Worm (Caenorhabditis elegans) whole organism, mixed stage, embryonic: Measurements from ENCODE around the gene rpt-4.

ENCODE experiments used
- ceh-83 ChIP-seq: fragments of 200-800 bp; sonication (Bioruptor generic); optimal IDR thresholded peaks from 2 replicates; lab custom pipeline; 2018; ENCODE audit warnings: mild to moderate bottlenecking, missing genetic modification characterization, missing compliant biosample characterization
- elt-3 ChIP-seq: fragments of 150-350 bp; optimal IDR thresholded peaks from 2 replicates; lab custom pipeline; 2014; ENCODE audit warnings: missing biosample characterization, missing genetic modification characterization
- nhr-237 ChIP-seq: fragments of 150-350 bp; optimal IDR thresholded peaks from 2 replicates; lab custom pipeline; 2014; ENCODE audit warnings: missing biosample characterization, missing genetic modification characterization
- snpc-4 ChIP-seq: fragments of 150-350 bp; optimal IDR thresholded peaks from 2 replicates; lab custom pipeline; 2014; ENCODE audit warnings: missing biosample characterization, missing genetic modification characterization
- tbx-8 ChIP-seq: fragments of 200-800 bp; sonication (Bioruptor generic); optimal IDR thresholded peaks from 2 replicates; lab custom pipeline; 2018; ENCODE audit warnings: mild to moderate bottlenecking, missing genetic modification characterization, moderate library complexity, missing compliant biosample characterization
- unc-120 ChIP-seq: sonication (generic microtip); optimal IDR thresholded peaks from 2 replicates; lab custom pipeline; 2017; ENCODE audit warnings: missing genetic modification characterization, missing compliant biosample characterization; ENCODE audit not compliant: poor library complexity, severe bottlenecking
- ztf-11 ChIP-seq: fragments of 150-350 bp; optimal IDR thresholded peaks from 2 replicates; lab custom pipeline; 2014; ENCODE audit warnings: missing biosample characterization, missing genetic modification characterization

ce11 chrII:76662-77061, 30.6 kb upstream of the rpt-4 start:
- TF ChIP-seq nhr-237 (tag; lab: Kevin White, UChicago) (no peak), unc-120 (tag; lab: Kevin White, UChicago) (no peak), elt-3 (tag; lab: Kevin White, UChicago) (no peak), ztf-11 (tag; lab: Kevin White, UChicago) (no peak), snpc-4 (no peak), ceh-83 (GFP tag; lab: Kevin White, UChicago) (no peak), tbx-8 (no peak)
